Worm (Caenorhabditis elegans) whole organism, L3 larva: ENCODE results near the gene npr-37.

Source experiments
- R02D3.7 ChIP-seq: fragments of 150-350 bp; optimal IDR thresholded peaks from 2 replicates; lab custom pipeline; 2014; ENCODE audit warnings: missing biosample characterization, missing genetic modification characterization
- ZK546.5 ChIP-seq: sonication (generic microtip); optimal IDR thresholded peaks from 2 replicates; lab custom pipeline; 2017; ENCODE audit warnings: missing biosample characterization, missing genetic modification characterization
- ama-1 ChIP-seq: fragments of 150-350 bp; optimal IDR thresholded peaks from 2 replicates; lab custom pipeline; 2018
- ceh-28 ChIP-seq: fragments of 150-350 bp; optimal IDR thresholded peaks from 2 replicates; lab custom pipeline; 2014; ENCODE audit warnings: missing biosample characterization, missing genetic modification reagents, missing genetic modification characterization
- daf-12 ChIP-seq: fragments of 150-350 bp; optimal IDR thresholded peaks from 2 replicates; lab custom pipeline; 2014; ENCODE audit warnings: missing biosample characterization, missing genetic modification reagents, missing genetic modification characterization
- egl-27 ChIP-seq: sonication (generic microtip); optimal IDR thresholded peaks from 4 replicates; lab custom pipeline; 2017; ENCODE audit warnings: missing biosample characterization, missing genetic modification reagents, missing genetic modification characterization
- elt-2 ChIP-seq: sonication (generic microtip); optimal IDR thresholded peaks from 2 replicates; lab custom pipeline; 2016; ENCODE audit warnings: missing genetic modification reagents, mild to moderate bottlenecking, missing genetic modification characterization, missing compliant biosample characterization
- elt-3 ChIP-seq, 3 experiments: fragments of 150-350 bp in 1 of 3; sonication (generic microtip) in 2 of 3; optimal IDR thresholded peaks; 2 replicates in 2 of 3; 4 replicates in 1 of 3; lab custom pipeline; 2014 to 2017; ENCODE audit warnings: missing biosample characterization in 3 of 3, missing genetic modification characterization in 3 of 3
- eor-1 ChIP-seq, 2 experiments: fragments of 150-350 bp; optimal IDR thresholded peaks; 2 replicates each; lab custom pipeline; 2014 to 2018; ENCODE audit warnings: missing biosample characterization in 2 of 2, missing genetic modification characterization in 2 of 2
- fkh-10 ChIP-seq: sonication (generic microtip); optimal IDR thresholded peaks from 2 replicates; lab custom pipeline; 2017; ENCODE audit warnings: missing biosample characterization, missing genetic modification reagents, missing genetic modification characterization
- fkh-2 ChIP-seq: fragments of 150-350 bp; optimal IDR thresholded peaks from 2 replicates; lab custom pipeline; 2014; ENCODE audit warnings: missing biosample characterization, missing genetic modification reagents, missing genetic modification characterization
- fos-1 ChIP-seq: fragments of 150-350 bp; optimal IDR thresholded peaks from 2 replicates; lab custom pipeline; 2014; ENCODE audit warnings: missing biosample characterization, missing genetic modification characterization
- jun-1 ChIP-seq: fragments of 150-350 bp; optimal IDR thresholded peaks from 2 replicates; lab custom pipeline; 2014; ENCODE audit warnings: missing biosample characterization, missing genetic modification reagents, missing genetic modification characterization
- lin-15B ChIP-seq: fragments of 150-350 bp; optimal IDR thresholded peaks from 2 replicates; lab custom pipeline; 2014; ENCODE audit warnings: missing biosample characterization, missing genetic modification characterization
- lin-39 ChIP-seq: fragments of 150-350 bp; optimal IDR thresholded peaks from 2 replicates; lab custom pipeline; 2018; ENCODE audit warnings: missing biosample characterization, missing genetic modification reagents, missing genetic modification characterization
- lsy-12 ChIP-seq: sonication (generic microtip); optimal IDR thresholded peaks from 2 replicates; lab custom pipeline; 2016; ENCODE audit warnings: mild to moderate bottlenecking, missing genetic modification characterization, missing compliant biosample characterization
- mdl-1 ChIP-seq: fragments of 150-350 bp; optimal IDR thresholded peaks from 2 replicates; lab custom pipeline; 2014; ENCODE audit warnings: missing biosample characterization, missing genetic modification characterization
- mml-1 ChIP-seq: fragments of 150-350 bp; sonication (generic microtip); optimal IDR thresholded peaks from 3 replicates; lab custom pipeline; 2014; ENCODE audit warnings: missing biosample characterization, missing genetic modification characterization
- nfya-1 ChIP-seq: sonication (generic microtip); optimal IDR thresholded peaks from 2 replicates; lab custom pipeline; 2017; ENCODE audit warnings: missing genetic modification characterization, mild to moderate bottlenecking, missing compliant biosample characterization, antibody characterized with exemption, moderate library complexity; ENCODE audit not compliant: insufficient read depth
- nhr-12 ChIP-seq: fragments of 150-350 bp; optimal IDR thresholded peaks from 2 replicates; lab custom pipeline; 2014; ENCODE audit warnings: missing biosample characterization, missing genetic modification characterization
- nhr-23 ChIP-seq: fragments of 150-350 bp; optimal IDR thresholded peaks from 2 replicates; lab custom pipeline; 2014; ENCODE audit warnings: missing biosample characterization, missing genetic modification reagents, missing genetic modification characterization
- nhr-237 ChIP-seq: fragments of 150-350 bp; optimal IDR thresholded peaks from 2 replicates; lab custom pipeline; 2014; ENCODE audit warnings: missing biosample characterization, missing genetic modification characterization
- nhr-25 ChIP-seq: sonication (generic microtip); optimal IDR thresholded peaks from 2 replicates; lab custom pipeline; 2017; ENCODE audit warnings: missing biosample characterization, missing genetic modification characterization
- nhr-43 ChIP-seq: sonication (generic microtip); optimal IDR thresholded peaks from 2 replicates; lab custom pipeline; 2016; ENCODE audit warnings: mild to moderate bottlenecking, missing genetic modification characterization, missing compliant biosample characterization; ENCODE audit not compliant: poor library complexity, severe bottlenecking
- nhr-67 ChIP-seq: fragments of 150-350 bp; optimal IDR thresholded peaks from 2 replicates; lab custom pipeline; 2014; ENCODE audit warnings: missing biosample characterization, missing genetic modification characterization
- nhr-76 ChIP-seq: fragments of 150-350 bp; sonication (generic microtip); optimal IDR thresholded peaks from 5 replicates; lab custom pipeline; 2014; ENCODE audit warnings: missing biosample characterization, missing genetic modification characterization
- nhr-77 ChIP-seq: fragments of 150-350 bp; optimal IDR thresholded peaks from 2 replicates; lab custom pipeline; 2014; ENCODE audit warnings: missing biosample characterization, missing genetic modification characterization
- pha-4 ChIP-seq: fragments of 150-350 bp; optimal IDR thresholded peaks from 2 replicates; lab custom pipeline; 2014; ENCODE audit warnings: missing biosample characterization, missing genetic modification reagents, missing genetic modification characterization
- pqm-1 ChIP-seq: fragments of 150-350 bp; optimal IDR thresholded peaks from 2 replicates; lab custom pipeline; 2017; ENCODE audit warnings: missing biosample characterization, missing genetic modification characterization, inconsistent platforms
- sea-2 ChIP-seq: fragments of 150-350 bp; sonication (generic microtip); optimal IDR thresholded peaks from 4 replicates; lab custom pipeline; 2014; ENCODE audit warnings: missing biosample characterization, missing genetic modification reagents, missing genetic modification characterization
- skn-1 ChIP-seq: fragments of 150-350 bp; optimal IDR thresholded peaks from 2 replicates; lab custom pipeline; 2014; ENCODE audit warnings: missing biosample characterization, missing genetic modification characterization
- snpc-4 ChIP-seq: fragments of 150-350 bp; optimal IDR thresholded peaks from 2 replicates; lab custom pipeline; 2014; ENCODE audit warnings: missing biosample characterization, missing genetic modification characterization
- tbx-2 ChIP-seq: sonication (generic microtip); optimal IDR thresholded peaks from 2 replicates; lab custom pipeline; 2016; ENCODE audit warnings: mild to moderate bottlenecking, missing genetic modification characterization, missing compliant biosample characterization
- unc-62 ChIP-seq: fragments of 150-350 bp; sonication (generic microtip); optimal IDR thresholded peaks from 4 replicates; lab custom pipeline; 2014; ENCODE audit warnings: missing biosample characterization, missing genetic modification reagents, missing genetic modification characterization
- zag-1 ChIP-seq: fragments of 150-350 bp; optimal IDR thresholded peaks from 2 replicates; lab custom pipeline; 2014; ENCODE audit warnings: missing biosample characterization, missing genetic modification characterization
- ztf-11 ChIP-seq: fragments of 150-350 bp; optimal IDR thresholded peaks from 2 replicates; lab custom pipeline; 2014; ENCODE audit warnings: missing biosample characterization, missing genetic modification characterization
- ztf-4 ChIP-seq: fragments of 150-350 bp; optimal IDR thresholded peaks from 2 replicates; lab custom pipeline; 2014; ENCODE audit warnings: missing biosample characterization, missing genetic modification characterization

The npr-37 gene

ce11 chrIV:425052-425451 is 55.9 kb downstream of the npr-37 start, which contains the start of gene daf-18:
Gene daf-18 (minus strand): TSS chrIV:425177.
- TF ChIP-seq pqm-1 (tag; lab: Kevin White, UChicago) = no peak
- no peak for TF ChIP-seq skn-1
- no peak for TF ChIP-seq nhr-67 (tag; lab: Kevin White, UChicago)
- no peak for TF ChIP-seq jun-1 (tag; lab: Kevin White, UChicago)
- TF ChIP-seq nhr-12 = no peak
- no peak for TF ChIP-seq fos-1
- no peak for TF ChIP-seq R02D3.7 (tag; lab: Kevin White, UChicago)
- TF ChIP-seq nhr-76 = no peak
- TF ChIP-seq ama-1 (lab: Kevin White, UChicago) = no peak
- no peak for TF ChIP-seq zag-1 (tag; lab: Kevin White, UChicago)
- TF ChIP-seq mml-1 (tag; lab: Kevin White, UChicago) = no peak
- TF ChIP-seq daf-12 (tag; lab: Kevin White, UChicago) = no peak
- TF ChIP-seq ZK546.5 (tag; lab: Kevin White, UChicago) = no peak
- TF ChIP-seq snpc-4 (tag; lab: Kevin White, UChicago) = no peak
- TF ChIP-seq lin-15B (tag; lab: Kevin White, UChicago) = no peak
- TF ChIP-seq egl-27 = no peak
- no peak for TF ChIP-seq sea-2 (GFP tag; lab: Kevin White, UChicago)
- TF ChIP-seq ztf-4 (tag; lab: Kevin White, UChicago) = no peak
- TF ChIP-seq pha-4 = no peak
- TF ChIP-seq, all 47 proteins: peak for 0

ce11 chrIV:422112-422511 is 58.9 kb downstream of the npr-37 start:
- TF ChIP-seq nhr-25 (tag; lab: Kevin White, UChicago) (no peak), nhr-77 (no peak), eor-1 (tag; optimal IDR thresholded peaks at IDR 0.05; lab: Kevin White, UChicago) (no peak), fkh-2 (tag; lab: Kevin White, UChicago) (no peak), R02D3.7 (tag; lab: Kevin White, UChicago) (no peak), lin-39 (tag; lab: Kevin White, UChicago) (no peak), ztf-11 (no peak), nhr-23 (tag; lab: Kevin White, UChicago) (no peak), pqm-1 (tag; lab: Kevin White, UChicago) (no peak), ztf-4 (tag; lab: Kevin White, UChicago) (no peak), elt-2 (tag; lab: Kevin White, UChicago) (no peak), nhr-43 (tag; lab: Kevin White, UChicago) (no peak), tbx-2 (tag; lab: Kevin White, UChicago) (no peak), lsy-12 (no peak), daf-12 (tag; lab: Kevin White, UChicago) (no peak)

DNA sequence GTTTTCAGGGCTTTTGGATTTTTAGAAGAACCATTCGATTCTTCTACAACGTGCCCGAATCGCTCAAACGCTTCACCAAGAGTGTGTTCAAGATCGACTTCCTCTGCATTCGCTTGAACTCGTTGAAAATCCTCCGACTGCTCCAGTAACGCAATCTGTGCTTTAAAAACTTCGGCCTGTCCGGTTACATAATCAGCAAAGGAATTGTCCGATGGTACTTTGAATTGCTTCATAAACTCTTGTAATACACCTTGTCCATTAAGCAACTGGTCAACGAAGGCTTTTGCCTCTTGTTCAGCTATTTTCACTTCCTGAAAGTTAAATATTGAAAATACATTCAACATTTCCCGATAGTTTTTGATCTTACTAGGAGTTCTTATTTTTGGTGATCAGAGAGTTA is 60.3 kb downstream of the npr-37 start:
- TF ChIP-seq ceh-28 (tag; lab: Kevin White, UChicago) (no peak), elt-3 (tag; optimal IDR thresholded peaks at IDR 0.05; lab: Kevin White, UChicago) (no peak), nfya-1 (tag; lab: Kevin White, UChicago) (no peak), tbx-2 (tag; lab: Kevin White, UChicago) (no peak), pqm-1 (tag; lab: Kevin White, UChicago) (no peak), unc-62 (GFP tag; lab: Kevin White, UChicago) (no peak), lin-39 (tag; lab: Kevin White, UChicago) (no peak), nhr-12 (no peak), mdl-1 (tag; lab: Kevin White, UChicago) (no peak), pha-4 (no peak), fkh-10 (GFP tag; lab: Kevin White, UChicago) (no peak), egl-27 (no peak), fos-1 (no peak), ama-1 (lab: Kevin White, UChicago) (no peak), nhr-237 (tag; lab: Kevin White, UChicago) (no peak), lin-15B (tag; lab: Kevin White, UChicago) (no peak), eor-1 (tag; optimal IDR thresholded peaks at IDR 0.05; lab: Kevin White, UChicago) (no peak), jun-1 (tag; lab: Kevin White, UChicago) (no peak)

DNA sequence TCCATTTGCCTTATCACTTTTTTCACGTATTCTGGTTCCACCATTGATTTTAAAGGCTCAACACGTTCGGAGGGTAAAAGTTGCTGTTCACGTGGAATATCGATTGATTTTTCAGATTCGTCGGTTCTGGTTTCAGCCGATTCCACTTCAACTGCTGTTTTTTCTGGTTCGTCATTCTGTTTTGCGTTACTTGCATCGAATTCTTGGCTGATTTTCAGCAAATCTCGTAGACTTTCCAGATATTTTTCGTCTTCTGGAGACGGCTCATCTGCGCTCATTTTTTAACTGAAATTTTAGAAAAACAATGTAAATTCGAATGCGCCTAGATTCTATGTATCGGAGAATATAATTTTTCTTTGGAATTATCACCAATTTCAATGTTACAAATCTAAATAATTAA is 61.3 kb downstream of the npr-37 start, which contains the start of gene eri-1:
TSS of gene eri-1 (minus strand) at position 285 of the 400 bp plus-strand sequence.
- TF ChIP-seq ceh-28 (tag; lab: Kevin White, UChicago) (peak; percentile 21), nhr-25 (tag; lab: Kevin White, UChicago) (no peak)
